Worm (Caenorhabditis elegans): Measurements from ENCODE around the gene Y16B4A.2.

- TF ChIP-seq him-1 (tag; optimal IDR thresholded peaks at IDR 0.05) (no peak), W03F9.2 (tag; optimal IDR thresholded peaks at IDR 0.05) (no peak)
Observed at ce11 chrX:14805746-14806145, 34.1 kb upstream of the Y16B4A.2 start.

Measured in whole organism, L4/young adult.